Fruit fly (Drosophila melanogaster): ENCODE data around the gene CG32235.
A peak's percentile ranks its signal among the peaks of the same experiment; 100 is the strongest.

- no peak for TF ChIP-seq Optix (GFP tag; IDR thresholded peaks at IDR 0.05)
- TF ChIP-seq cwo (GFP tag; optimal IDR thresholded peaks at IDR 0.05) = no peak
- no peak for TF ChIP-seq oc (tag; optimal IDR thresholded peaks at IDR 0.05)
- TF ChIP-seq lbe (GFP tag; optimal IDR thresholded peaks at IDR 0.05) = no peak
- no peak for TF ChIP-seq CG11696 (GFP tag; IDR thresholded peaks at IDR 0.05)
- TF ChIP-seq CG14441 (GFP tag; IDR thresholded peaks at IDR 0.05) = 0 out of 2 replicates have a peak, but pooled peaks have one; percentile 22
- TF ChIP-seq CG13296 (GFP tag; optimal IDR thresholded peaks at IDR 0.05) = no peak
- no peak for TF ChIP-seq CG8388 (GFP tag; optimal IDR thresholded peaks at IDR 0.05)
- no peak for TF ChIP-seq Spps (tag; optimal IDR thresholded peaks at IDR 0.05)
- no peak for TF ChIP-seq MBD-R2 (GFP tag; IDR thresholded peaks at IDR 0.05)
- TF ChIP-seq ci (GFP tag; IDR thresholded peaks at IDR 0.05) = peak; percentile 55; the same call in 1 of the 3 replicates
- TF ChIP-seq YL-1 (GFP tag; optimal IDR thresholded peaks at IDR 0.05) = no peak
- no peak for TF ChIP-seq tio (GFP tag; optimal IDR thresholded peaks at IDR 0.05)
- TF ChIP-seq CG17568 (GFP tag; optimal IDR thresholded peaks at IDR 0.05) = no peak
These were observed 6.1 kb downstream of the CG32235 start for dm6 chr3L:4854153-4854552.
